Fruit fly (Drosophila melanogaster) whole organism, embryonic: ENCODE measurements around the gene CG7231.

Experiments used
- CG10209 ChIP-seq: fragments of 200-800 bp; sonication (Bioruptor generic); optimal IDR thresholded peaks from 3 replicates; lab custom pipeline; 2017; ENCODE audit warnings: missing biosample characterization, mild to moderate bottlenecking, missing genetic modification characterization, missing genetic modification reagents
- CG10267 ChIP-seq: fragments of 200-800 bp; sonication (Bioruptor generic); optimal IDR thresholded peaks from 2 replicates; lab custom pipeline; 2018; ENCODE audit warnings: missing biosample characterization, mild to moderate bottlenecking, missing genetic modification characterization, moderate library complexity
- CG10565 ChIP-seq: fragments of 200-800 bp; sonication (Bioruptor generic); optimal IDR thresholded peaks from 3 replicates; lab custom pipeline; 2016; ENCODE audit warnings: missing biosample characterization, mild to moderate bottlenecking, missing genetic modification characterization
- CG11085 ChIP-seq: fragments of 200-800 bp; sonication (Bioruptor generic); IDR thresholded peaks from 2 replicates; pipeline ENCODE4 v1.3.6; 2022; ENCODE audit warnings: missing biosample characterization, missing genetic modification characterization
- CG11504 ChIP-seq: fragments of 200-800 bp; sonication (Bioruptor generic); optimal IDR thresholded peaks from 3 replicates; lab custom pipeline; 2019; ENCODE audit warnings: missing biosample characterization, mild to moderate bottlenecking, missing genetic modification characterization, moderate library complexity
- CG11560 ChIP-seq: fragments of 200-800 bp; sonication (Bioruptor generic); IDR thresholded peaks from 3 replicates; pipeline ENCODE4 v1.3.6; 2022; ENCODE audit warnings: missing biosample characterization, missing genetic modification characterization
- CG12219 ChIP-seq: fragments of 200-800 bp; sonication (Bioruptor generic); optimal IDR thresholded peaks from 3 replicates; lab custom pipeline; 2018; ENCODE audit warnings: missing biosample characterization, mild to moderate bottlenecking, missing genetic modification characterization
- CG12236 ChIP-seq: fragments of 200-800 bp; sonication (Bioruptor generic); optimal IDR thresholded peaks from 2 replicates; lab custom pipeline; 2016; ENCODE audit warnings: missing biosample characterization, missing genetic modification characterization
- CG12769 ChIP-seq: fragments of 200-800 bp; sonication (Bioruptor generic); optimal IDR thresholded peaks from 2 replicates; lab custom pipeline; 2019; ENCODE audit warnings: missing biosample characterization, mild to moderate bottlenecking, missing genetic modification characterization, moderate library complexity
- CG13296 ChIP-seq: fragments of 200-800 bp; sonication (Bioruptor generic); optimal IDR thresholded peaks from 3 replicates; lab custom pipeline; 2018; ENCODE audit warnings: missing biosample characterization, mild to moderate bottlenecking, missing genetic modification characterization
- CG13624 ChIP-seq: fragments of 200-800 bp; sonication (Bioruptor generic); optimal IDR thresholded peaks from 2 replicates; lab custom pipeline; 2016; ENCODE audit warnings: missing biosample characterization, missing genetic modification characterization
- CG14667 ChIP-seq: fragments of 200-800 bp; sonication (Bioruptor generic); IDR thresholded peaks from 2 replicates; pipeline ENCODE4 v1.3.6; 2022; ENCODE audit warnings: missing biosample characterization, missing genetic modification characterization
- CG15011 ChIP-seq: fragments of 200-800 bp; sonication (Bioruptor generic); optimal IDR thresholded peaks from 3 replicates; lab custom pipeline; 2018; ENCODE audit warnings: missing biosample characterization, mild to moderate bottlenecking, missing genetic modification characterization
- CG15696 ChIP-seq: fragments of 200-800 bp; sonication (Bioruptor generic); optimal IDR thresholded peaks from 2 replicates; lab custom pipeline; 2019; ENCODE audit warnings: missing biosample characterization, mild to moderate bottlenecking, missing genetic modification characterization, moderate library complexity
- CG1647 ChIP-seq: fragments of 200-800 bp; sonication (Bioruptor generic); optimal IDR thresholded peaks from 3 replicates; lab custom pipeline; 2016; ENCODE audit warnings: missing biosample characterization, missing genetic modification characterization
- CG17568 ChIP-seq: fragments of 200-800 bp; sonication (Bioruptor generic); optimal IDR thresholded peaks from 2 replicates; lab custom pipeline; 2018; ENCODE audit warnings: missing biosample characterization, mild to moderate bottlenecking, missing genetic modification characterization, moderate library complexity
- CG33213 ChIP-seq: fragments of 200-800 bp; sonication (Bioruptor generic); optimal IDR thresholded peaks from 3 replicates; lab custom pipeline; 2016; ENCODE audit warnings: missing biosample characterization, missing genetic modification characterization
- CG3407 ChIP-seq: fragments of 200-800 bp; sonication (Bioruptor generic); optimal IDR thresholded peaks from 2 replicates; lab custom pipeline; 2018; ENCODE audit warnings: missing biosample characterization, mild to moderate bottlenecking, missing genetic modification characterization
- CG4404 ChIP-seq: fragments of 200-800 bp; sonication (Bioruptor generic); IDR thresholded peaks from 2 replicates; pipeline ENCODE4 v1.3.6; 2022; ENCODE audit warnings: missing biosample characterization, missing genetic modification characterization
- CG4617 ChIP-seq: fragments of 200-800 bp; sonication (Bioruptor generic); optimal IDR thresholded peaks from 3 replicates; lab custom pipeline; 2016; ENCODE audit warnings: missing biosample characterization, missing genetic modification characterization, borderline replicate concordance
- CG6654 ChIP-seq: fragments of 200-800 bp; sonication (Bioruptor generic); optimal IDR thresholded peaks from 2 replicates; lab custom pipeline; 2017; ENCODE audit warnings: missing biosample characterization, mild to moderate bottlenecking, missing genetic modification characterization
- CG7786 ChIP-seq: fragments of 200-800 bp; sonication (Bioruptor generic); optimal IDR thresholded peaks from 2 replicates; lab custom pipeline; 2016; ENCODE audit warnings: missing biosample characterization, missing genetic modification characterization
- CG9609 ChIP-seq: fragments of 200-800 bp; sonication (Bioruptor generic); optimal IDR thresholded peaks from 3 replicates; lab custom pipeline; 2016; ENCODE audit warnings: missing biosample characterization, missing genetic modification characterization
- Dref ChIP-seq: fragments of 200-800 bp; sonication (Bioruptor generic); IDR thresholded peaks from 2 replicates; pipeline ENCODE4 v1.3.6; 2022; ENCODE audit warnings: missing biosample characterization, missing genetic modification characterization
- Mes4 ChIP-seq: fragments of 200-800 bp; sonication (Bioruptor generic); optimal IDR thresholded peaks from 2 replicates; lab custom pipeline; 2016; ENCODE audit warnings: missing biosample characterization, missing genetic modification characterization
- Optix ChIP-seq: fragments of 200-800 bp; sonication (Bioruptor generic); IDR thresholded peaks from 3 replicates; pipeline ENCODE4 v1.3.6; 2022; ENCODE audit warnings: missing biosample characterization, missing genetic modification characterization
- Six4 ChIP-seq: fragments of 200-800 bp; sonication (Bioruptor generic); optimal IDR thresholded peaks from 2 replicates; lab custom pipeline; 2016; ENCODE audit warnings: missing biosample characterization, missing genetic modification characterization
- Sox100B ChIP-seq: fragments of 200-800 bp; sonication (Bioruptor generic); optimal IDR thresholded peaks from 3 replicates; lab custom pipeline; 2018; ENCODE audit warnings: missing biosample characterization, mild to moderate bottlenecking, missing genetic modification characterization
- Sry-δ ChIP-seq: fragments of 200-800 bp; sonication (Bioruptor generic); optimal IDR thresholded peaks from 2 replicates; lab custom pipeline; 2016; ENCODE audit warnings: missing biosample characterization, missing genetic modification characterization
- bcd ChIP-seq: fragments of 200-800 bp; sonication (Bioruptor generic); optimal IDR thresholded peaks from 2 replicates; lab custom pipeline; 2017; ENCODE audit warnings: missing biosample characterization, mild to moderate bottlenecking, missing genetic modification characterization
- bsh ChIP-seq, 2 experiments: fragments of 200-800 bp; sonication (Bioruptor generic); optimal IDR thresholded peaks; 2 replicates each; lab custom pipeline; 2017 to 2018; ENCODE audit warnings: mild to moderate bottlenecking in 2 of 2, missing biosample characterization in 2 of 2, missing genetic modification characterization in 2 of 2, moderate library complexity in 1 of 2
- crol ChIP-seq: fragments of 200-800 bp; sonication (Bioruptor generic); IDR thresholded peaks from 2 replicates; pipeline ENCODE4 v1.3.6; 2022; ENCODE audit warnings: missing biosample characterization, missing genetic modification characterization
- dpn ChIP-seq, 2 experiments: fragments of 200-800 bp; sonication (Bioruptor generic); optimal IDR thresholded peaks; 3 replicates each; lab custom pipeline; 2016; ENCODE audit warnings: missing biosample characterization in 2 of 2, missing genetic modification characterization in 2 of 2
- en ChIP-seq: fragments of 200-800 bp; sonication (Bioruptor generic); optimal IDR thresholded peaks from 2 replicates; lab custom pipeline; 2016; ENCODE audit warnings: missing biosample characterization, missing genetic modification characterization
- fd3F ChIP-seq: fragments of 200-800 bp; sonication (Bioruptor generic); optimal IDR thresholded peaks from 2 replicates; lab custom pipeline; 2018; ENCODE audit warnings: missing biosample characterization, mild to moderate bottlenecking, missing genetic modification characterization, moderate library complexity
- fu2 ChIP-seq: fragments of 200-800 bp; sonication (Bioruptor generic); optimal IDR thresholded peaks from 2 replicates; lab custom pipeline; 2016; ENCODE audit warnings: missing biosample characterization, missing genetic modification characterization
- grn ChIP-seq: fragments of 200-800 bp; sonication (Bioruptor generic); optimal IDR thresholded peaks from 3 replicates; lab custom pipeline; 2017; ENCODE audit warnings: missing biosample characterization, missing genetic modification characterization
- inv ChIP-seq: fragments of 200-800 bp; sonication (Bioruptor generic); IDR thresholded peaks from 2 replicates; pipeline ENCODE4 v1.3.6; 2022; ENCODE audit warnings: missing biosample characterization, missing genetic modification characterization; ENCODE audit not compliant: partially characterized antibody
- jigr1 ChIP-seq: fragments of 200-800 bp; sonication (Bioruptor generic); IDR thresholded peaks from 3 replicates; pipeline ENCODE4 v1.3.6; 2022; ENCODE audit warnings: missing biosample characterization, missing genetic modification characterization
- jing ChIP-seq: fragments of 200-800 bp; sonication (Bioruptor generic); optimal IDR thresholded peaks from 2 replicates; lab custom pipeline; 2018; ENCODE audit warnings: missing biosample characterization, mild to moderate bottlenecking, missing genetic modification characterization
- nau ChIP-seq: fragments of 200-800 bp; sonication (Bioruptor generic); optimal IDR thresholded peaks from 3 replicates; lab custom pipeline; 2017; ENCODE audit warnings: missing biosample characterization, mild to moderate bottlenecking, missing genetic modification characterization, missing genetic modification reagents
- odd ChIP-seq: fragments of 200-800 bp; sonication (Bioruptor generic); optimal IDR thresholded peaks from 2 replicates; lab custom pipeline; 2017; ENCODE audit warnings: missing biosample characterization, mild to moderate bottlenecking, missing genetic modification characterization
- pan ChIP-seq, 4 experiments: fragments of >200 bp in 3 of 4; fragments of 200-800 bp in 1 of 4; sonication (Bioruptor generic) in 1 of 4; optimal IDR thresholded peaks in 3 of 4; IDR thresholded peaks in 1 of 4; 2 replicates each; pipeline versions ENCODE4 v1.3.6 to Lab custom; 2017 to 2022; ENCODE audit warnings: missing biosample characterization in 2 of 4, missing genetic modification characterization in 2 of 4, mixed read lengths in 1 of 4
- pfk ChIP-seq: fragments of 200-800 bp; sonication (Bioruptor generic); optimal IDR thresholded peaks from 2 replicates; lab custom pipeline; 2018; ENCODE audit warnings: missing biosample characterization, mild to moderate bottlenecking, missing genetic modification characterization, moderate library complexity
- sisA ChIP-seq: fragments of 200-800 bp; sonication (Bioruptor generic); IDR thresholded peaks from 2 replicates; pipeline ENCODE4 v1.3.6; 2022; ENCODE audit warnings: missing biosample characterization, missing genetic modification characterization
- vnd ChIP-seq: fragments of 200-800 bp; sonication (Bioruptor generic); IDR thresholded peaks from 3 replicates; pipeline ENCODE4 v1.3.6; 2022; ENCODE audit warnings: missing biosample characterization, missing genetic modification characterization; ENCODE audit not compliant: partially characterized antibody
- wek ChIP-seq: fragments of 200-800 bp; sonication (Bioruptor generic); optimal IDR thresholded peaks from 3 replicates; lab custom pipeline; 2018; ENCODE audit warnings: missing biosample characterization, mild to moderate bottlenecking, missing genetic modification characterization, moderate library complexity

Gene CG7231

dm6 chr2L:8001694-8002627 is 18.2 kb downstream of the CG7231 start (continued):
- TF ChIP-seq CG12236 (GFP tag; lab: Kevin White, UChicago) (peak; percentile 73), crol (GFP tag; lab: Robert Waterston, UW) (no peak), dpn (GFP tag; optimal IDR thresholded peaks at IDR 0.05; lab: Kevin White, UChicago) (peak; percentile 84 to 85), fu2 (GFP tag; lab: Kevin White, UChicago) (peak; percentile 73), Optix (peak; percentile 60; the same call in 1 of the 3 replicates), Dref (GFP tag; lab: Robert Waterston, UW) (no peak), CG3407 (GFP tag; lab: Kevin White, UChicago) (peak; percentile 71), sisA (peak; percentile 83), CG12219 (GFP tag; lab: Kevin White, UChicago) (peak; percentile 72), CG1647 (GFP tag; lab: Kevin White, UChicago) (peak; percentile 50), jigr1 (peak; percentile 41; the same call in 1 of the 3 replicates), nau (peak; percentile 89), odd (GFP tag; lab: Kevin White, UChicago) (peak; percentile 84), CG15011 (GFP tag; lab: Kevin White, UChicago) (peak; percentile 86), CG15696 (peak; percentile 78), bcd (GFP tag; lab: Kevin White, UChicago) (peak; percentile 86), CG33213 (peak; percentile 35), Six4 (peak; percentile 75), CG9609 (peak; percentile 71), jing (peak; percentile 73), CG4404 (peak; percentile 79), CG10565 (GFP tag; lab: Kevin White, UChicago) (peak; percentile 39), wek (GFP tag; lab: Kevin White, UChicago) (peak; percentile 1), CG13296 (GFP tag; lab: Kevin White, UChicago) (peak; percentile 93), CG10209 (GFP tag; lab: Kevin White, UChicago) (peak; percentile 90), CG6654 (GFP tag; lab: Kevin White, UChicago) (peak; percentile 68), CG10267 (peak; percentile 83), CG7786 (peak; percentile 83), bsh (GFP tag; optimal IDR thresholded peaks at IDR 0.05; lab: Kevin White, UChicago) (peak; percentile 82 to 84), Sox100B (peak; percentile 93), CG12769 (tag; lab: Kevin White, UChicago) (peak; percentile 35), CG11504 (tag; lab: Kevin White, UChicago) (peak; percentile 91), CG17568 (peak; percentile 79), fd3F (GFP tag; lab: Kevin White, UChicago) (peak; percentile 84), CG11085 (GFP tag; lab: Robert Waterston, UW) (peak; percentile 52), CG14667 (GFP tag; lab: Robert Waterston, UW) (peak; percentile 68), vnd (GFP tag; lab: Robert Waterston, UW) (no peak), grn (GFP tag; lab: Kevin White, UChicago) (peak; percentile 78), pfk (GFP tag; lab: Kevin White, UChicago) (no peak), CG4617 (peak; percentile 41), CG13624 (GFP tag; lab: Kevin White, UChicago) (peak; percentile 86), pan (optimal IDR thresholded peaks at IDR 0.05; lab: Kevin White, UChicago) (no peak), pan (GFP tag; optimal IDR thresholded peaks at IDR 0.05 in 1 of 2, IDR thresholded peaks at IDR 0.05 in 1 of 2) (peak in 1 of 2 experiments; percentile 87), en (GFP tag; lab: Kevin White, UChicago) (peak; percentile 35), CG11560 (tag; lab: Robert Waterston, UW) (peak; percentile 77), Mes4 (GFP tag; lab: Kevin White, UChicago) (peak; percentile 70), Sry-δ (GFP tag; lab: Kevin White, UChicago) (peak; percentile 44), inv (GFP tag; lab: Robert Waterston, UW) (no peak; the same call in 1 of the 2 replicates)
